Worm (Caenorhabditis elegans) whole organism, early embryonic: Measurements from ENCODE around the gene cyp-31A5.

Experiments
- B0310.2 ChIP-seq: sonication (generic microtip); optimal IDR thresholded peaks from 2 replicates; lab custom pipeline; 2016; ENCODE audit warnings: mild to moderate bottlenecking, missing genetic modification characterization, missing compliant biosample characterization
- F13C5.2 ChIP-seq: sonication (generic microtip); optimal IDR thresholded peaks from 2 replicates; lab custom pipeline; 2017; ENCODE audit warnings: mild to moderate bottlenecking, missing genetic modification characterization, inconsistent platforms, missing compliant biosample characterization
- ama-1 ChIP-seq: fragments of 150-350 bp; optimal IDR thresholded peaks from 2 replicates; lab custom pipeline; 2014
- ceh-36 ChIP-seq: sonication (generic microtip); optimal IDR thresholded peaks from 2 replicates; lab custom pipeline; 2016; ENCODE audit warnings: missing genetic modification characterization, inconsistent platforms, missing compliant biosample characterization
- flt-1 ChIP-seq: fragments of 200-800 bp; sonication (Bioruptor generic); IDR thresholded peaks from 2 replicates; pipeline ENCODE4 v1.3.6; 2022; ENCODE audit warnings: missing genetic modification characterization, missing compliant biosample characterization
- sea-1 ChIP-seq: fragments of 200-800 bp; sonication (Bioruptor generic); conservative IDR thresholded peaks from 2 replicates; pipeline ENCODE4 v1.3.6; 2022; ENCODE audit warnings: missing genetic modification characterization, missing compliant biosample characterization

DNA sequence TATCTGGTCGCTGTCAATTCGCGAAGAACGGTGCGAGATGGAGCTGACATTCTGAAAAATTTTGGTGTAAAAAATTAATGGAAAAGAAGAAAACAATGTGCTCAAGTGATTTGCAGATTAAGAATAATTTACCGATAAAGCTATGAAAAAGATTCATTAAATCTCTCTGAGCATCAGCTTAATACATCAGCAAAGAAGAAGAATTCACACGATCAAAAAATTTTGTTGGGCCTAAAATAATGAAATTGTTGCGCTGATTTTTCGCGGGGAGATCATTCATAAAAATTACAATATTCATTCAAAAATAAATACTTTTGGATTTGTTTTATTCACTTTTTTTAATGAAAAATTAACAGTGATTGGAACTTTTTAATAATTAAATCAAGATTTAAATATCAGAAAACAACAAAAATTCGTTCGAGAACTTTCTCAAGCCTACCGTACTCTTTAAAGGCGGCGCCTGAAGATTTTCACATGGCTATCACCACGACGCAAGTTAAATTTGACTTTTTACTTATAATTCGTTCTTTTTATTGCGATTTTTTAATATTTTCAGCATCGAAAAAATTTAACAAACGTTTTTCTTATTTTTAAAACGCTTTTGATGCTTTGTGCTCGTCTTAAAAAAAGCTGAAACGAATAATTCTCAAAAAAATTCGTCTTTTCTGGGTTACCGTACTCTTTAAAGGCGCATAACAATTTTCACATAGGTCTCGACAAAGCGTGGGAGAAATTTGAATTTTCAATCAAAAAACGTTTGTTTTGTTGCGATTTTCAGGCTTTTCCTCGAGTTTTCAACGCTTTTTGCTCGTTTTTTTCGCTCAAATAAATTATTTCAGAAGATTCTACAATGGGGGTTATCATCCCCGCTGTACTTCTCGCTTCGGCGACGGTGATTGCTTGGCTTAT lies at the start of gene cyp-31A5, which contains the start of gene memi-2:
- TF ChIP-seq flt-1 (GFP tag; lab: Robert Waterston, UW) (no peak), ama-1 (lab: Kevin White, UChicago) (no peak), F13C5.2 (no peak), ceh-36 (tag; lab: Kevin White, UChicago) (no peak), B0310.2 (no peak), sea-1 (GFP tag; lab: Robert Waterston, UW) (no peak)
